Worm (Caenorhabditis elegans) whole organism, L1 larva: ENCODE results near the gene nstp-10.

ENCODE experiments used
- aha-1 ChIP-seq: fragments of 150-350 bp; optimal IDR thresholded peaks from 2 replicates; lab custom pipeline; 2014; ENCODE audit warnings: missing biosample characterization, missing genetic modification characterization
- alr-1 ChIP-seq: fragments of 200-800 bp; sonication (Bioruptor generic); optimal IDR thresholded peaks from 2 replicates; lab custom pipeline; 2018; ENCODE audit warnings: borderline replicate concordance, mild to moderate bottlenecking, missing genetic modification characterization, missing compliant biosample characterization
- blmp-1 ChIP-seq: fragments of 150-350 bp; optimal IDR thresholded peaks from 2 replicates; lab custom pipeline; 2014; ENCODE audit warnings: missing biosample characterization, missing genetic modification characterization
- ceh-88 ChIP-seq: fragments of 200-800 bp; sonication (Bioruptor generic); IDR thresholded peaks from 2 replicates; pipeline ENCODE4 v1.3.6; 2022; ENCODE audit warnings: missing genetic modification characterization, missing compliant biosample characterization
- dpl-1 ChIP-seq, 3 experiments: fragments of 150-350 bp in 2 of 3; sonication (generic microtip) in 1 of 3; optimal IDR thresholded peaks; 2 replicates each; lab custom pipeline; 2014 to 2017; ENCODE audit warnings: missing biosample characterization in 3 of 3, missing genetic modification characterization in 3 of 3, missing genetic modification reagents in 3 of 3
- efl-1 ChIP-seq, 4 experiments: fragments of 150-350 bp; optimal IDR thresholded peaks in 3 of 4; peaks in 1 of 4; 1 replicate in 1 of 4; 2 replicates in 3 of 4; lab custom pipeline; 2014; ENCODE audit warnings: missing biosample characterization in 2 of 4, missing genetic modification characterization in 2 of 4, missing genetic modification reagents in 2 of 4
- efl-3 ChIP-seq: fragments of 200-800 bp; sonication (Bioruptor generic); optimal IDR thresholded peaks from 2 replicates; lab custom pipeline; 2018; ENCODE audit warnings: mild to moderate bottlenecking, missing genetic modification characterization, missing compliant biosample characterization
- egl-13 ChIP-seq: sonication (generic microtip); optimal IDR thresholded peaks from 2 replicates; lab custom pipeline; 2016; ENCODE audit warnings: missing genotype, missing genetic modification reagents, missing genetic modification characterization, missing compliant biosample characterization
- egl-27 ChIP-seq, 2 experiments: fragments of 150-350 bp in 1 of 2; sonication (generic microtip); optimal IDR thresholded peaks; 3 replicates each; lab custom pipeline; 2017 to 2018; ENCODE audit warnings: missing biosample characterization in 2 of 2, missing genetic modification characterization in 2 of 2, missing genetic modification reagents in 2 of 2
- elt-3 ChIP-seq, 6 experiments: fragments of 150-350 bp in 1 of 6; sonication (generic microtip); optimal IDR thresholded peaks; 2 replicates each; lab custom pipeline; 2017 to 2018; ENCODE audit warnings: missing biosample characterization in 6 of 6, missing genetic modification characterization in 6 of 6, inconsistent platforms in 1 of 6
- ets-5 ChIP-seq: fragments of 200-800 bp; sonication (Bioruptor generic); IDR thresholded peaks from 2 replicates; pipeline ENCODE4 v1.3.6; 2022; ENCODE audit warnings: missing genetic modification characterization, missing compliant biosample characterization
- fkh-10 ChIP-seq: sonication (generic microtip); optimal IDR thresholded peaks from 2 replicates; lab custom pipeline; 2017; ENCODE audit warnings: missing biosample characterization, missing genetic modification reagents, missing genetic modification characterization
- fkh-4 ChIP-seq: sonication (generic microtip); optimal IDR thresholded peaks from 2 replicates; lab custom pipeline; 2016; ENCODE audit warnings: missing compliant biosample characterization, missing genetic modification characterization, borderline replicate concordance
- fkh-8 ChIP-seq: sonication (generic microtip); optimal IDR thresholded peaks from 2 replicates; lab custom pipeline; 2016; ENCODE audit warnings: mild to moderate bottlenecking, missing genetic modification characterization, missing compliant biosample characterization
- hlh-17 ChIP-seq: fragments of 200-800 bp; sonication (Bioruptor generic); optimal IDR thresholded peaks from 2 replicates; lab custom pipeline; 2018; ENCODE audit warnings: missing genetic modification characterization, mild to moderate bottlenecking, missing compliant biosample characterization, moderate library complexity, borderline replicate concordance
- hpl-2 ChIP-seq: fragments of 150-350 bp; optimal IDR thresholded peaks from 2 replicates; lab custom pipeline; 2014; ENCODE audit warnings: missing biosample characterization, missing genetic modification reagents, missing genetic modification characterization
- isw-1 ChIP-seq: fragments of 200-800 bp; sonication (Bioruptor generic); IDR thresholded peaks from 2 replicates; pipeline ENCODE4 v1.3.6; 2022; ENCODE audit warnings: missing genetic modification characterization, missing compliant biosample characterization
- lin-13 ChIP-seq: fragments of 150-350 bp; optimal IDR thresholded peaks from 2 replicates; lab custom pipeline; 2014; ENCODE audit warnings: missing biosample characterization, missing genetic modification reagents, missing genetic modification characterization
- lin-14 ChIP-seq: fragments of 200-800 bp; sonication (Bioruptor generic); optimal IDR thresholded peaks from 2 replicates; lab custom pipeline; 2018; ENCODE audit warnings: mild to moderate bottlenecking, missing genetic modification characterization, moderate library complexity, missing compliant biosample characterization
- lir-3 ChIP-seq: sonication (generic microtip); optimal IDR thresholded peaks from 2 replicates; lab custom pipeline; 2016; ENCODE audit warnings: mild to moderate bottlenecking, missing genetic modification characterization, moderate library complexity, missing compliant biosample characterization; ENCODE audit not compliant: poor library complexity
- mep-1 ChIP-seq: fragments of 150-350 bp; optimal IDR thresholded peaks from 2 replicates; lab custom pipeline; 2014; ENCODE audit warnings: missing biosample characterization, missing genetic modification characterization
- nhr-11 ChIP-seq: fragments of 150-350 bp; optimal IDR thresholded peaks from 2 replicates; lab custom pipeline; 2014; ENCODE audit warnings: missing biosample characterization, missing genetic modification characterization
- nhr-237 ChIP-seq: fragments of 150-350 bp; optimal IDR thresholded peaks from 2 replicates; lab custom pipeline; 2014; ENCODE audit warnings: missing biosample characterization, missing genetic modification characterization
- nhr-47 ChIP-seq: sonication (generic microtip); optimal IDR thresholded peaks from 2 replicates; lab custom pipeline; 2016; ENCODE audit warnings: mild to moderate bottlenecking, missing genetic modification characterization, moderate library complexity, missing compliant biosample characterization
- nhr-71 ChIP-seq: sonication (generic microtip); optimal IDR thresholded peaks from 2 replicates; lab custom pipeline; 2016; ENCODE audit warnings: mild to moderate bottlenecking, missing genetic modification characterization, moderate library complexity, missing compliant biosample characterization
- nhr-76 ChIP-seq: sonication (generic microtip); optimal IDR thresholded peaks from 2 replicates; lab custom pipeline; 2017; ENCODE audit warnings: missing biosample characterization, missing genetic modification characterization
- nhr-84 ChIP-seq: sonication (generic microtip); optimal IDR thresholded peaks from 2 replicates; lab custom pipeline; 2017; ENCODE audit warnings: missing biosample characterization, missing genetic modification characterization
- nhr-90 ChIP-seq: sonication (generic microtip); optimal IDR thresholded peaks from 2 replicates; lab custom pipeline; 2016; ENCODE audit warnings: mild to moderate bottlenecking, missing genetic modification characterization, missing compliant biosample characterization; ENCODE audit not compliant: poor library complexity
- pag-3 ChIP-seq: sonication (generic microtip); optimal IDR thresholded peaks from 2 replicates; lab custom pipeline; 2017; ENCODE audit warnings: missing genetic modification characterization, mild to moderate bottlenecking, missing compliant biosample characterization, antibody characterized with exemption, borderline replicate concordance; ENCODE audit not compliant: insufficient read depth
- rnt-1 ChIP-seq: sonication (generic microtip); optimal IDR thresholded peaks from 2 replicates; lab custom pipeline; 2016; ENCODE audit warnings: mild to moderate bottlenecking, missing genetic modification characterization, moderate library complexity, missing compliant biosample characterization
- snpc-4 ChIP-seq: fragments of 150-350 bp; optimal IDR thresholded peaks from 2 replicates; lab custom pipeline; 2014; ENCODE audit warnings: missing biosample characterization, missing genetic modification characterization
- snu-23 ChIP-seq: sonication (generic microtip); optimal IDR thresholded peaks from 2 replicates; lab custom pipeline; 2016; ENCODE audit warnings: missing genetic modification characterization, missing compliant biosample characterization
- sox-4 ChIP-seq: sonication (generic microtip); optimal IDR thresholded peaks from 2 replicates; lab custom pipeline; 2016; ENCODE audit warnings: missing genetic modification characterization, missing compliant biosample characterization
- sptf-1 ChIP-seq: fragments of 150-350 bp; optimal IDR thresholded peaks from 2 replicates; lab custom pipeline; 2014; ENCODE audit warnings: missing biosample characterization, missing genetic modification characterization
- swsn-7 ChIP-seq: sonication (generic microtip); optimal IDR thresholded peaks from 2 replicates; lab custom pipeline; 2016; ENCODE audit warnings: missing genetic modification characterization, missing compliant biosample characterization
- tbx-2 ChIP-seq: sonication (generic microtip); optimal IDR thresholded peaks from 2 replicates; lab custom pipeline; 2016; ENCODE audit warnings: missing genetic modification characterization, missing compliant biosample characterization
- tlp-1 ChIP-seq: fragments of 150-350 bp; optimal IDR thresholded peaks from 2 replicates; lab custom pipeline; 2014; ENCODE audit warnings: missing biosample characterization, missing genetic modification characterization
- unc-30 ChIP-seq: sonication (generic microtip); optimal IDR thresholded peaks from 2 replicates; lab custom pipeline; 2017; ENCODE audit warnings: missing biosample characterization, missing genetic modification characterization
- unc-86 ChIP-seq: sonication (generic microtip); optimal IDR thresholded peaks from 2 replicates; lab custom pipeline; 2016; ENCODE audit warnings: missing genetic modification characterization, missing compliant biosample characterization
- xbp-1 ChIP-seq: sonication (generic microtip); optimal IDR thresholded peaks from 2 replicates; lab custom pipeline; 2016; ENCODE audit warnings: missing genetic modification characterization, missing compliant biosample characterization
- zag-1 ChIP-seq: fragments of 150-350 bp; optimal IDR thresholded peaks from 2 replicates; lab custom pipeline; 2014; ENCODE audit warnings: missing biosample characterization, missing genetic modification characterization
- ztf-4 ChIP-seq: fragments of 150-350 bp; optimal IDR thresholded peaks from 2 replicates; lab custom pipeline; 2014; ENCODE audit warnings: missing biosample characterization, missing genetic modification characterization

nstp-10 gene

DNA sequence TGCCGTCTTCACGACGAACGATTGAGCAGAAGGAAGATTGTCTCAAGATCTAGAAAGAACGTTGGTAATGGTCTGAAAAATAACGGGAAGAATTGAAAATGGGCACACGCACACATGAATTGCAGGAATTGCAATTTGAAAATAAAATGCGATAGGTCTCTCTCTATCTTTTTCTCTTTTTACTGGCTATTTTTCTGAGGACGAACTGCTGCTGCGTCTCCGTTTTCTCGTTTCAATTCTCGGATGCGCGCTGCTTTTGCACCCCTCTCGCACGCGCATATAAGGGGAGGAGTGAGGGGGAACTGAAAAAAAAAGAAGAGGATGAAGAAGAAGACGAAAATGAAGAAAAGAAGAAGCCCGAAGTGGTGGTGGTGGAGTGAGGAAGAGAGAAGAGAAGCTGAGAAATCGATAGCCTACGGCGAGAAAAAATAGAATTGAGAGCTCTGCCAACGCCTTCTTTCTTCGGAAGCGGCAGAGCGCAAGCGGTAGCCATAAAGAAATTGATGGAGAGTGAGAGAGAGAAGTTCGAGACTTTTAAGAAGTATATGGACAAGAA, 12.1 kb upstream of the nstp-10 start, which contains the start of gene rgef-1 (continued):
- TF ChIP-seq lin-13 (peak; percentile 18), efl-1 (optimal IDR thresholded peaks at IDR 0.05; lab: Kevin White, UChicago) (peak; percentile 30 to 34), efl-1 (GFP tag; optimal IDR thresholded peaks at IDR 0.05 in 1 of 2; lab: Kevin White, UChicago) (peak in 1 of 2 experiments; percentile 3), nhr-90 (tag; lab: Kevin White, UChicago) (no peak), zag-1 (tag; lab: Kevin White, UChicago) (peak; percentile 47), pag-3 (tag; lab: Kevin White, UChicago) (no peak), unc-86 (tag; lab: Kevin White, UChicago) (peak; percentile 84), nhr-47 (tag; lab: Kevin White, UChicago) (peak; percentile 65), egl-27 (tag; optimal IDR thresholded peaks at IDR 0.05; lab: Kevin White, UChicago) (peak in 1 of 2 experiments; percentile 27), xbp-1 (tag; lab: Kevin White, UChicago) (peak; percentile 23), snu-23 (GFP tag; lab: Kevin White, UChicago) (peak; percentile 36), aha-1 (tag; lab: Kevin White, UChicago) (no peak), tbx-2 (tag; lab: Kevin White, UChicago) (peak; percentile 47), nhr-71 (tag; lab: Kevin White, UChicago) (peak; percentile 71), fkh-10 (GFP tag; lab: Kevin White, UChicago) (peak; percentile 96), fkh-8 (tag; lab: Kevin White, UChicago) (peak; percentile 88)
- TF ChIP-seq, all 84 proteins: peak for 29

- TF ChIP-seq zag-1 (tag; lab: Kevin White, UChicago) = no peak
- TF ChIP-seq efl-1 (optimal IDR thresholded peaks at IDR 0.05; lab: Kevin White, UChicago) = no peak
- peak in 1 of 2 experiments; percentile 25 for TF ChIP-seq efl-1 (GFP tag; optimal IDR thresholded peaks at IDR 0.05 in 1 of 2; lab: Kevin White, UChicago)
- TF ChIP-seq rnt-1 (tag; lab: Kevin White, UChicago) = no peak
- no peak for TF ChIP-seq lin-14 (GFP tag; lab: Kevin White, UChicago)
- TF ChIP-seq snu-23 (GFP tag; lab: Kevin White, UChicago) = no peak
- TF ChIP-seq lir-3 (tag; lab: Kevin White, UChicago) = no peak
Measured at ce11 chrV:9556668-9557067, 7.0 kb upstream of the nstp-10 start.

DNA sequence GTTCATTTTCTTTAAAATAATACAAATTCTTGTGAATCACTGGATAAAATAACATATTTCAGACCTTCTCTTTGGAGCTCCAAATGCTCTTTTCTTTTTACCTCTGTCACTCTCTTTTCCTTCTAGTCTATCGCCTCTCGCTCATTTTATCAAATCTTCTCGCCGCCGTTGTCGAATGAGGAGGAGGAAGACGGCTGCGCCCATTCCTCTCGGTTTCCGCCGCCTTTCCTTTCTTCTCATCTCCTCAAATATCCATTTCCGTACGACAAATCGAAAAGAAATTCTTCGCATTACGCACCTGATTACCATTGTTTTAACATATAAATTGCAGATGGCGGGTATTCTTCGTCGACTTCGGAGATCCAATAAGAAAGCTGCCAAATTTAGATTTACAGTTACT, 677 bp upstream of the nstp-10 start, which contains the start of gene ehbp-1:
ehbp-1 (plus strand) TSS at position 332 of the 400 bp plus-strand sequence.
- TF ChIP-seq ceh-88 (no peak), elt-3 (tag; optimal IDR thresholded peaks at IDR 0.05; lab: Kevin White, UChicago) (no peak), ztf-4 (tag; lab: Kevin White, UChicago) (no peak), lin-13 (no peak), alr-1 (tag; lab: Kevin White, UChicago) (no peak), hpl-2 (GFP tag; lab: Kevin White, UChicago) (no peak), blmp-1 (tag; lab: Kevin White, UChicago) (peak; percentile 67), unc-30 (tag; lab: Kevin White, UChicago) (no peak), hlh-17 (GFP tag; lab: Kevin White, UChicago) (no peak), tlp-1 (tag; lab: Kevin White, UChicago) (no peak), pag-3 (tag; lab: Kevin White, UChicago) (no peak), snpc-4 (tag; lab: Kevin White, UChicago) (no peak), nhr-11 (no peak), nhr-71 (tag; lab: Kevin White, UChicago) (peak; percentile 18), sptf-1 (tag; lab: Kevin White, UChicago) (no peak), sox-4 (tag; lab: Kevin White, UChicago) (no peak), fkh-10 (GFP tag; lab: Kevin White, UChicago) (peak; percentile 58), snu-23 (GFP tag; lab: Kevin White, UChicago) (peak; percentile 1), nhr-76 (no peak), egl-13 (tag; lab: Kevin White, UChicago) (peak; percentile 18), fkh-4 (no peak), nhr-84 (tag; lab: Kevin White, UChicago) (no peak), ets-5 (no peak), efl-3 (GFP tag; lab: Kevin White, UChicago) (no peak), dpl-1 (GFP tag; optimal IDR thresholded peaks at IDR 0.05; lab: Kevin White, UChicago) (no peak), isw-1 (GFP tag; lab: Robert Waterston, UW) (no peak), mep-1 (tag; lab: Kevin White, UChicago) (no peak), lin-14 (GFP tag; lab: Kevin White, UChicago) (peak; percentile 80), swsn-7 (tag; lab: Kevin White, UChicago) (peak; percentile 0), nhr-237 (tag; lab: Kevin White, UChicago) (no peak)
